Fruit fly (Drosophila melanogaster): ENCODE results near the gene FoxK.

FoxK gene

DNA sequence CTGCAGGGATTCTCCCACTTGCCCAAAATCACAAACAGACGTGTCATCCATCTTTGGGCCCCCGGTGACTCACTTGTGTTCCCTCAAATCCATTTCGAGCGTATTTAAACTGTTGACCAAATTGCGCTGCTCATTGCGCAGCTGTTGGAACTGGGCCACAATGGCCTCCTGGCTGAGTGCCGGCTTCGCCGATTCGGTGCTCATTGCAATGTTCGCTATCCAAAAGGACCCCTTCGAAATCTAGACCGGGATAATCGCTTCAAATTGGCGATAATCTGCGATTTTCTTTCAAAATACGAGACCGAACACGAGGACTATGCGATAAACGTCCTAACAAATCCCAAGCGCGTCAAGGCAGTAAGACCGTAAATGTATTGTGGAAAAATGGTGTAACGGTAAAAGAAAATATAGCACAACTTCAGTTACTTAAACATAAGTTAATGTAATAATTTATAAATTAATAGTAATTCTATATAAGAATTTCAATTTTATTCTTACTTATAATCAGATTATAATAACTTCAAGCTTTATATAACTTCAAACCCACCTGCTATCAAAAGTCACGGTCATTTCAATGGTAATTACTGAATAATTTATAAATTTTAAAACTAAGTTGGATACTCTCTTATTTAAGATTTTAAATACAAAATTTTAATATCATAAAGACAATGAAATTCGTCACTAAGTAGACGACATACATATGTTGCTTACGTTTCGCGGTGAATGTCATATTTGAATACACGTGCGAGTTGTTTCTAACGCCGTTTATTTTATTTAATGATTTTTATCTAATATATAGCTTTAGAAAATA, 46.3 kb downstream of the FoxK start, which contains the start of the genes Pfdn2 and Noc1 (continued):
- no peak for TF ChIP-seq CG4328 (GFP tag; optimal IDR thresholded peaks at IDR 0.05)
- TF ChIP-seq CG18011 (GFP tag; optimal IDR thresholded peaks at IDR 0.05): no peak
- TF ChIP-seq CG10462 (GFP tag; optimal IDR thresholded peaks at IDR 0.05): peak; percentile 31
- TF ChIP-seq CG10366 (GFP tag; IDR thresholded peaks at IDR 0.05): peak; percentile 50; the same call in 1 of the 2 replicates
- no peak for TF ChIP-seq NK7.1 (GFP tag; optimal IDR thresholded peaks at IDR 0.05)
- TF ChIP-seq CG15601 (tag; optimal IDR thresholded peaks at IDR 0.05): no peak
- peak; percentile 70 for TF ChIP-seq CG32532 (GFP tag; IDR thresholded peaks at IDR 0.05)
- no peak for TF ChIP-seq gt (GFP tag; IDR thresholded peaks at IDR 0.05)
- peak; percentile 36 for TF ChIP-seq D19B (GFP tag; optimal IDR thresholded peaks at IDR 0.05)
- 0 out of 2 replicates have a peak, but pooled peaks have one; percentile 29 for TF ChIP-seq CG4404 (GFP tag; IDR thresholded peaks at IDR 0.05)
- TF ChIP-seq CG3847 (GFP tag; IDR thresholded peaks at IDR 0.05): 0 out of 2 replicates have a peak, but pooled peaks have one; percentile 26
- TF ChIP-seq Tbp (GFP tag; optimal IDR thresholded peaks at IDR 0.05): no peak
- peak; percentile 54 for TF ChIP-seq Hsf (GFP tag; optimal IDR thresholded peaks at IDR 0.05)
- TF ChIP-seq CG13424 (tag; optimal IDR thresholded peaks at IDR 0.05): peak; percentile 73
- TF ChIP-seq CG34376 (GFP tag; optimal IDR thresholded peaks at IDR 0.05): no peak
- no peak for TF ChIP-seq chn (GFP tag; optimal IDR thresholded peaks at IDR 0.05)
- no peak for TF ChIP-seq CG4282 (GFP tag; optimal IDR thresholded peaks at IDR 0.05)
- no peak for TF ChIP-seq luna (GFP tag; optimal IDR thresholded peaks at IDR 0.05)
- peak; percentile 76 for TF ChIP-seq Sox102F (GFP tag; optimal IDR thresholded peaks at IDR 0.05)
- TF ChIP-seq CG12104 (GFP tag; optimal IDR thresholded peaks at IDR 0.05): no peak
- TF ChIP-seq CG17829 (tag; optimal IDR thresholded peaks at IDR 0.05): peak; percentile 55
- no peak for TF ChIP-seq CG12744 (GFP tag; optimal IDR thresholded peaks at IDR 0.05)
- TF ChIP-seq Neu2 (GFP tag; optimal IDR thresholded peaks at IDR 0.05; ENCODE audit: borderline replicate concordance): no peak
- TF ChIP-seq Sry-δ (GFP tag; optimal IDR thresholded peaks at IDR 0.05): no peak
- no peak for TF ChIP-seq CG17912 (GFP tag; optimal IDR thresholded peaks at IDR 0.05)
- TF ChIP-seq HHEX (GFP tag; optimal IDR thresholded peaks at IDR 0.05): no peak
- TF ChIP-seq otp (GFP tag; IDR thresholded peaks at IDR 0.05): no peak
- no peak for TF ChIP-seq Atf6 (GFP tag; IDR thresholded peaks at IDR 0.05)
- TF ChIP-seq CG2889 (GFP tag; IDR thresholded peaks at IDR 0.05): no peak
- TF ChIP-seq CTCF (GFP tag; optimal IDR thresholded peaks at IDR 0.05): no peak
- TF ChIP-seq wdn (GFP tag; IDR thresholded peaks at IDR 0.05): peak; percentile 39; the same call in 1 of the 2 replicates
- TF ChIP-seq CG15011 (GFP tag; optimal IDR thresholded peaks at IDR 0.05): no peak
- TF ChIP-seq Side (GFP tag; optimal IDR thresholded peaks at IDR 0.05): no peak
- peak; percentile 3 for TF ChIP-seq CG18619 (GFP tag; optimal IDR thresholded peaks at IDR 0.05)
- TF ChIP-seq emc (GFP tag; optimal IDR thresholded peaks at IDR 0.05): no peak
- TF ChIP-seq lilli (GFP tag; optimal IDR thresholded peaks at IDR 0.05): peak; percentile 45
- no peak for TF ChIP-seq her (GFP tag; optimal IDR thresholded peaks at IDR 0.05)
- peak; percentile 31 for TF ChIP-seq CG9437 (GFP tag; optimal IDR thresholded peaks at IDR 0.05)
- TF ChIP-seq Dek (tag; optimal IDR thresholded peaks at IDR 0.05): no peak
- TF ChIP-seq nom (GFP tag; optimal IDR thresholded peaks at IDR 0.05): no peak
- no peak for TF ChIP-seq Bteb2 (GFP tag; optimal IDR thresholded peaks at IDR 0.05)
- TF ChIP-seq Xbp1 (GFP tag; optimal IDR thresholded peaks at IDR 0.05): peak; percentile 68
- no peak for TF ChIP-seq dmrt99B (tag; optimal IDR thresholded peaks at IDR 0.05)
- 0 out of 2 replicates have a peak, but pooled peaks have one; percentile 7 for TF ChIP-seq cas (GFP tag; IDR thresholded peaks at IDR 0.05)
- no peak; the same call in 1 of the 2 replicates for TF ChIP-seq CG14441 (GFP tag; IDR thresholded peaks at IDR 0.05)
- peak; percentile 42; the same call in 1 of the 2 replicates for TF ChIP-seq E2f1 (GFP tag; IDR thresholded peaks at IDR 0.05)
- no peak for TF ChIP-seq Opbp (GFP tag; IDR thresholded peaks at IDR 0.05; ENCODE audit: partially characterized antibody)
- TF ChIP-seq Hr51 (GFP tag; optimal IDR thresholded peaks at IDR 0.05): peak in 1 of 2 experiments; percentile 38
- peak; percentile 55 for TF ChIP-seq CG32772 (GFP tag; IDR thresholded peaks at IDR 0.05)
